Worm (Caenorhabditis elegans) whole organism, young adult: ENCODE measurements around the gene C16D2.1.

Experiments
- B0035.1 ChIP-seq: sonication (generic microtip); optimal IDR thresholded peaks from 2 replicates; lab custom pipeline; 2016; ENCODE audit warnings: missing genetic modification characterization, mild to moderate bottlenecking, missing compliant biosample characterization, missing genotype, missing genetic modification reagents
- athp-1 ChIP-seq: sonication (generic microtip); optimal IDR thresholded peaks from 2 replicates; lab custom pipeline; 2017; ENCODE audit warnings: mild to moderate bottlenecking, missing genetic modification characterization, missing compliant biosample characterization
- dpl-1 ChIP-seq: fragments of 150-350 bp; optimal IDR thresholded peaks from 2 replicates; lab custom pipeline; 2014; ENCODE audit warnings: missing biosample characterization, missing genetic modification reagents, missing genetic modification characterization
- snpc-1.3 ChIP-seq: sonication (generic microtip); optimal IDR thresholded peaks from 2 replicates; lab custom pipeline; 2017; ENCODE audit warnings: missing genetic modification characterization, mild to moderate bottlenecking, missing compliant biosample characterization, antibody characterized with exemption, moderate library complexity, missing genotype, missing genetic modification reagents; ENCODE audit not compliant: insufficient read depth

DNA sequence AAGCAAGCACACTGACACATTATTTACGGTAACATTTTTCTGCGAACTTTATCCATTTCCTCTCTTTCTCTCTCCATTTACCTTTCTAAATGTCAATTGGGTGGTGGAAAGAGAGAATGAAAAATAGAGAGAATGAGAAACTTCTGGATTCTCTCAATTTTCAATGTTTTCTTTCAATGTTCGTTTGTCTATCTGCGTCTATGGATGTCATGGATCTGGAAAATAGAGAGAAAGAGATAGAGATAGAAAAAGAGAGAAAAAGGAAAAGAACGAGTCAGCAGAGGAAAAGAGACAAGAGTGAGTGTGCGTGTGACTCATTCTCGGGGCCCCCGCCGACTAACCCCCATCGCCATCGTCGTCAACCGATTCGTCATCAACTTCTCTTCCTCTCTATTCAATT, 18.6 kb upstream of the C16D2.1 start, which contains the start of gene jun-1:
- TF ChIP-seq snpc-1.3, result no peak
- no peak for TF ChIP-seq athp-1
- no peak for TF ChIP-seq dpl-1 (GFP tag; lab: Kevin White, UChicago)
- no peak for TF ChIP-seq B0035.1 (tag; lab: Kevin White, UChicago)
